Worm (Caenorhabditis elegans) whole organism, L3 larva: Measurements from ENCODE around the gene cap-1.
A peak's percentile ranks its signal among the peaks of the same experiment; 100 is the strongest.
"Not testable (repeated sequence)": the region's sequence is repeated elsewhere in the genome, so short reads cannot be mapped to it uniquely, and the experiment has no call there.

Source experiments
- ama-1 ChIP-seq: fragments of 150-350 bp; optimal IDR thresholded peaks from 2 replicates; lab custom pipeline; 2018
- ceh-16 ChIP-seq: sonication (generic microtip); optimal IDR thresholded peaks from 2 replicates; lab custom pipeline; 2017; ENCODE audit warnings: missing biosample characterization, missing genetic modification characterization
- ceh-28 ChIP-seq: fragments of 150-350 bp; optimal IDR thresholded peaks from 2 replicates; lab custom pipeline; 2014; ENCODE audit warnings: missing biosample characterization, missing genetic modification reagents, missing genetic modification characterization
- ceh-82 ChIP-seq: fragments of 150-350 bp; optimal IDR thresholded peaks from 2 replicates; lab custom pipeline; 2014; ENCODE audit warnings: missing biosample characterization, missing genetic modification characterization
- daf-12 ChIP-seq: fragments of 150-350 bp; optimal IDR thresholded peaks from 2 replicates; lab custom pipeline; 2014; ENCODE audit warnings: missing biosample characterization, missing genetic modification reagents, missing genetic modification characterization
- elt-1 ChIP-seq: fragments of 150-350 bp; optimal IDR thresholded peaks from 2 replicates; lab custom pipeline; 2014; ENCODE audit warnings: missing biosample characterization, missing genetic modification characterization
- elt-2 ChIP-seq: sonication (generic microtip); optimal IDR thresholded peaks from 2 replicates; lab custom pipeline; 2016; ENCODE audit warnings: missing genetic modification reagents, mild to moderate bottlenecking, missing genetic modification characterization, missing compliant biosample characterization
- elt-3 ChIP-seq, 3 experiments: fragments of 150-350 bp in 1 of 3; sonication (generic microtip) in 2 of 3; optimal IDR thresholded peaks; 2 replicates in 2 of 3; 4 replicates in 1 of 3; lab custom pipeline; 2014 to 2017; ENCODE audit warnings: missing biosample characterization in 3 of 3, missing genetic modification characterization in 3 of 3
- fkh-10 ChIP-seq: sonication (generic microtip); optimal IDR thresholded peaks from 2 replicates; lab custom pipeline; 2017; ENCODE audit warnings: missing biosample characterization, missing genetic modification reagents, missing genetic modification characterization
- fkh-2 ChIP-seq: fragments of 150-350 bp; optimal IDR thresholded peaks from 2 replicates; lab custom pipeline; 2014; ENCODE audit warnings: missing biosample characterization, missing genetic modification reagents, missing genetic modification characterization
- jun-1 ChIP-seq: fragments of 150-350 bp; optimal IDR thresholded peaks from 2 replicates; lab custom pipeline; 2014; ENCODE audit warnings: missing biosample characterization, missing genetic modification reagents, missing genetic modification characterization
- lin-15B ChIP-seq: fragments of 150-350 bp; optimal IDR thresholded peaks from 2 replicates; lab custom pipeline; 2014; ENCODE audit warnings: missing biosample characterization, missing genetic modification characterization
- lin-39 ChIP-seq: fragments of 150-350 bp; optimal IDR thresholded peaks from 2 replicates; lab custom pipeline; 2018; ENCODE audit warnings: missing biosample characterization, missing genetic modification reagents, missing genetic modification characterization
- lsy-12 ChIP-seq: sonication (generic microtip); optimal IDR thresholded peaks from 2 replicates; lab custom pipeline; 2016; ENCODE audit warnings: mild to moderate bottlenecking, missing genetic modification characterization, missing compliant biosample characterization
- mdl-1 ChIP-seq: fragments of 150-350 bp; optimal IDR thresholded peaks from 2 replicates; lab custom pipeline; 2014; ENCODE audit warnings: missing biosample characterization, missing genetic modification characterization
- nhr-23 ChIP-seq: fragments of 150-350 bp; optimal IDR thresholded peaks from 2 replicates; lab custom pipeline; 2014; ENCODE audit warnings: missing biosample characterization, missing genetic modification reagents, missing genetic modification characterization
- nhr-28 ChIP-seq: fragments of 150-350 bp; optimal IDR thresholded peaks from 2 replicates; lab custom pipeline; 2014; ENCODE audit warnings: missing biosample characterization, missing genetic modification characterization
- nhr-43 ChIP-seq: sonication (generic microtip); optimal IDR thresholded peaks from 2 replicates; lab custom pipeline; 2016; ENCODE audit warnings: mild to moderate bottlenecking, missing genetic modification characterization, missing compliant biosample characterization; ENCODE audit not compliant: poor library complexity, severe bottlenecking
- nhr-67 ChIP-seq: fragments of 150-350 bp; optimal IDR thresholded peaks from 2 replicates; lab custom pipeline; 2014; ENCODE audit warnings: missing biosample characterization, missing genetic modification characterization
- nhr-76 ChIP-seq: fragments of 150-350 bp; sonication (generic microtip); optimal IDR thresholded peaks from 5 replicates; lab custom pipeline; 2014; ENCODE audit warnings: missing biosample characterization, missing genetic modification characterization
- pha-4 ChIP-seq: fragments of 150-350 bp; optimal IDR thresholded peaks from 2 replicates; lab custom pipeline; 2014; ENCODE audit warnings: missing biosample characterization, missing genetic modification reagents, missing genetic modification characterization
- pqm-1 ChIP-seq: fragments of 150-350 bp; optimal IDR thresholded peaks from 2 replicates; lab custom pipeline; 2017; ENCODE audit warnings: missing biosample characterization, missing genetic modification characterization, inconsistent platforms
- sea-2 ChIP-seq: fragments of 150-350 bp; sonication (generic microtip); optimal IDR thresholded peaks from 4 replicates; lab custom pipeline; 2014; ENCODE audit warnings: missing biosample characterization, missing genetic modification reagents, missing genetic modification characterization
- skn-1 ChIP-seq: fragments of 150-350 bp; optimal IDR thresholded peaks from 2 replicates; lab custom pipeline; 2014; ENCODE audit warnings: missing biosample characterization, missing genetic modification characterization
- snpc-4 ChIP-seq: fragments of 150-350 bp; optimal IDR thresholded peaks from 2 replicates; lab custom pipeline; 2014; ENCODE audit warnings: missing biosample characterization, missing genetic modification characterization
- unc-62 ChIP-seq: fragments of 150-350 bp; sonication (generic microtip); optimal IDR thresholded peaks from 4 replicates; lab custom pipeline; 2014; ENCODE audit warnings: missing biosample characterization, missing genetic modification reagents, missing genetic modification characterization
- zag-1 ChIP-seq: fragments of 150-350 bp; optimal IDR thresholded peaks from 2 replicates; lab custom pipeline; 2014; ENCODE audit warnings: missing biosample characterization, missing genetic modification characterization

Gene cap-1

ce11 chrIV:7276661-7277060, 46.6 kb upstream of the cap-1 start, which contains the start of gene C06E4.2:
TSS of gene C06E4.2 (plus strand) at chrIV:7276961.
- TF ChIP-seq lin-39 (tag; lab: Kevin White, UChicago) = no peak
- TF ChIP-seq skn-1 (tag; lab: Kevin White, UChicago) = no peak
- TF ChIP-seq nhr-23 (tag; lab: Kevin White, UChicago) = no peak
- TF ChIP-seq jun-1 = no peak
- TF ChIP-seq, all 47 proteins: peak for 0

ce11 chrIV:7274969-7275548, 45.0 kb upstream of the cap-1 start:
- TF ChIP-seq pha-4 (tag; lab: Kevin White, UChicago) (peak; percentile 21), nhr-28 (tag; lab: Kevin White, UChicago) (no peak), elt-1 (tag; lab: Kevin White, UChicago) (no peak), ama-1 (lab: Kevin White, UChicago) (no peak), elt-2 (peak; percentile 25)

ce11 chrIV:7263137-7263536, 33.1 kb upstream of the cap-1 start, which contains the start of gene glb-2:
TSS of gene glb-2 (minus strand) at chrIV:7263237.
- TF ChIP-seq nhr-67 (tag; lab: Kevin White, UChicago) (no peak), mdl-1 (tag; lab: Kevin White, UChicago) (no peak), ceh-28 (tag; lab: Kevin White, UChicago) (no peak), skn-1 (tag; lab: Kevin White, UChicago) (no peak), lsy-12 (tag; lab: Kevin White, UChicago) (no peak), sea-2 (no peak)
- TF ChIP-seq, all 47 proteins: peak for 0

ce11 chrIV:7260587-7260986, 30.6 kb upstream of the cap-1 start, which contains the start of gene C06E4.3:
TSS of gene C06E4.3 (plus strand) at chrIV:7260875.
- TF ChIP-seq elt-2 = peak; percentile 30
- peak; percentile 48 for TF ChIP-seq pqm-1 (tag; lab: Kevin White, UChicago)
- no peak for TF ChIP-seq pha-4 (tag; lab: Kevin White, UChicago)

ce11 chrIV:7258253-7258652, 28.2 kb upstream of the cap-1 start, which contains the start of gene C06E4.6:
TSS of gene C06E4.6 (minus strand) at chrIV:7258303.
- TF ChIP-seq daf-12 = no peak
- TF ChIP-seq elt-2 = peak; percentile 43
- TF ChIP-seq pqm-1 (tag; lab: Kevin White, UChicago) = peak; percentile 81
- TF ChIP-seq elt-3 (tag; optimal IDR thresholded peaks at IDR 0.05; lab: Kevin White, UChicago) = no peak
- peak; percentile 6 for TF ChIP-seq lin-15B (tag; lab: Kevin White, UChicago)
- peak; percentile 6 for TF ChIP-seq mdl-1 (tag; lab: Kevin White, UChicago)

- not testable (repeated sequence) for TF ChIP-seq unc-62 (GFP tag; lab: Kevin White, UChicago); fkh-2; fkh-10 (GFP tag; lab: Kevin White, UChicago)
Measured at ce11 chrIV:7254690-7255089, 24.7 kb upstream of the cap-1 start, which contains the start of gene C06E4.5. TSS of gene C06E4.5 (plus strand) at chrIV:7254990.

- TF ChIP-seq lin-39 (tag; lab: Kevin White, UChicago) (no peak), nhr-43 (tag; lab: Kevin White, UChicago) (no peak), pqm-1 (tag; lab: Kevin White, UChicago) (peak; percentile 25), nhr-28 (tag; lab: Kevin White, UChicago) (no peak), snpc-4 (peak; percentile 49)
Measured at ce11 chrIV:7253271-7253670, 23.2 kb upstream of the cap-1 start.

ce11 chrIV:7250158-7250557, 20.1 kb upstream of the cap-1 start, which contains the start of gene D2024.18:
TSS of gene D2024.18 (plus strand) at chrIV:7250458.
- TF ChIP-seq nhr-76 (tag; lab: Kevin White, UChicago) (no peak), zag-1 (tag; lab: Kevin White, UChicago) (no peak), pha-4 (tag; lab: Kevin White, UChicago) (no peak), ceh-16 (no peak), ceh-82 (tag; lab: Kevin White, UChicago) (no peak), daf-12 (no peak)
